Fruit fly (Drosophila melanogaster) whole organism, prepupa: ENCODE data around the gene Elba3.

ENCODE experiments used
- CG10631 ChIP-seq: fragments of 200-800 bp; sonication (Bioruptor generic); optimal IDR thresholded peaks from 2 replicates; lab custom pipeline; 2016; ENCODE audit warnings: missing biosample characterization, missing genetic modification characterization
- CG11294 ChIP-seq: fragments of 200-800 bp; sonication (Bioruptor generic); IDR thresholded peaks from 2 replicates; pipeline ENCODE4 v1.3.6; 2022; ENCODE audit warnings: missing biosample characterization, missing genetic modification characterization
- CG11762 ChIP-seq: fragments of 200-800 bp; sonication (Bioruptor generic); optimal IDR thresholded peaks from 3 replicates; lab custom pipeline; 2016; ENCODE audit warnings: missing biosample characterization, missing genetic modification characterization; ENCODE audit not compliant: insufficient read depth
- CG11902 ChIP-seq: fragments of 200-800 bp; sonication (Bioruptor generic); optimal IDR thresholded peaks from 3 replicates; lab custom pipeline; 2016; ENCODE audit warnings: missing biosample characterization, missing genetic modification characterization
- CG15336 ChIP-seq: fragments of 200-800 bp; sonication (Bioruptor generic); IDR thresholded peaks from 2 replicates; pipeline ENCODE4 v1.3.6; 2022; ENCODE audit warnings: missing biosample characterization, missing genetic modification characterization
- CG16779 ChIP-seq: fragments of 200-800 bp; sonication (Bioruptor generic); optimal IDR thresholded peaks from 3 replicates; lab custom pipeline; 2017; ENCODE audit warnings: missing biosample characterization, mild to moderate bottlenecking, missing genetic modification characterization
- CG31627 ChIP-seq: fragments of 200-800 bp; sonication (Bioruptor generic); optimal IDR thresholded peaks from 3 replicates; lab custom pipeline; 2016; ENCODE audit warnings: missing biosample characterization, missing genetic modification characterization
- CG32006 ChIP-seq: fragments of 200-800 bp; sonication (Bioruptor generic); optimal IDR thresholded peaks from 3 replicates; lab custom pipeline; 2017; ENCODE audit warnings: missing biosample characterization, mild to moderate bottlenecking, missing genetic modification characterization
- CG34406 ChIP-seq: fragments of 200-800 bp; sonication (Bioruptor generic); optimal IDR thresholded peaks from 3 replicates; lab custom pipeline; 2016; ENCODE audit warnings: missing biosample characterization, missing genetic modification characterization
- CG3919 ChIP-seq: fragments of 200-800 bp; sonication (Bioruptor generic); optimal IDR thresholded peaks from 3 replicates; lab custom pipeline; 2016; ENCODE audit warnings: missing biosample characterization, missing genetic modification characterization
- CG6808 ChIP-seq: fragments of 200-800 bp; sonication (Bioruptor generic); optimal IDR thresholded peaks from 3 replicates; lab custom pipeline; 2017; ENCODE audit warnings: missing biosample characterization, missing genetic modification characterization, mild to moderate bottlenecking, moderate library complexity, missing genetic modification reagents
- CG6854 ChIP-seq: fragments of 200-800 bp; sonication (Bioruptor generic); optimal IDR thresholded peaks from 2 replicates; lab custom pipeline; 2017; ENCODE audit warnings: missing biosample characterization, mild to moderate bottlenecking, missing genetic modification characterization
- CG7368 ChIP-seq: fragments of 200-800 bp; sonication (Bioruptor generic); optimal IDR thresholded peaks from 3 replicates; lab custom pipeline; 2016; ENCODE audit warnings: missing biosample characterization, missing genetic modification characterization
- CG8119 ChIP-seq: fragments of 200-800 bp; sonication (Bioruptor generic); IDR thresholded peaks from 3 replicates; pipeline ENCODE4 v1.3.6; 2022; ENCODE audit warnings: missing biosample characterization, missing genetic modification characterization
- CG8319 ChIP-seq: fragments of 200-800 bp; sonication (Bioruptor generic); optimal IDR thresholded peaks from 3 replicates; lab custom pipeline; 2016; ENCODE audit warnings: missing biosample characterization, missing genetic modification characterization
- CG8632 ChIP-seq: fragments of 200-800 bp; sonication (Bioruptor generic); optimal IDR thresholded peaks from 3 replicates; lab custom pipeline; 2016; ENCODE audit warnings: missing biosample characterization, missing genetic modification characterization
- CG9139 ChIP-seq: fragments of 200-800 bp; sonication (Bioruptor generic); optimal IDR thresholded peaks from 3 replicates; lab custom pipeline; 2017; ENCODE audit warnings: missing biosample characterization, mild to moderate bottlenecking, missing genetic modification characterization
- Eip75B ChIP-seq: fragments of 200-800 bp; sonication (Bioruptor generic); optimal IDR thresholded peaks from 3 replicates; lab custom pipeline; 2016; ENCODE audit warnings: missing biosample characterization, missing genetic modification characterization
- Eip78C ChIP-seq: fragments of 200-800 bp; sonication (Bioruptor generic); peaks from one replicate; lab custom pipeline; 2016; ENCODE audit warnings: missing biosample characterization, missing genetic modification characterization
- Eip93F ChIP-seq: fragments of 200-800 bp; sonication (Bioruptor generic); optimal IDR thresholded peaks from 2 replicates; lab custom pipeline; 2016; ENCODE audit warnings: missing biosample characterization, mild to moderate bottlenecking, missing genetic modification characterization
- Ets96B ChIP-seq: fragments of 200-800 bp; optimal IDR thresholded peaks from 2 replicates; lab custom pipeline; 2019; ENCODE audit warnings: missing biosample characterization, mild to moderate bottlenecking, missing genetic modification characterization, moderate library complexity
- Gug ChIP-seq: fragments of 200-800 bp; sonication (Bioruptor generic); IDR thresholded peaks from 2 replicates; pipeline ENCODE4 v1.3.6; 2022; ENCODE audit warnings: missing biosample characterization, missing genetic modification characterization
- Hr39 ChIP-seq: fragments of 200-800 bp; sonication (Bioruptor generic); optimal IDR thresholded peaks from 2 replicates; lab custom pipeline; 2016; ENCODE audit warnings: missing biosample characterization, missing genetic modification characterization
- Hr4 ChIP-seq: fragments of 200-800 bp; sonication (Bioruptor generic); optimal IDR thresholded peaks from 3 replicates; lab custom pipeline; 2016; ENCODE audit warnings: missing biosample characterization, missing genetic modification characterization
- Lpt ChIP-seq: fragments of 200-800 bp; sonication (Bioruptor generic); optimal IDR thresholded peaks from 3 replicates; lab custom pipeline; 2016; ENCODE audit warnings: missing biosample characterization, missing genetic modification characterization
- Met ChIP-seq: fragments of 200-800 bp; sonication (Bioruptor generic); optimal IDR thresholded peaks from 3 replicates; lab custom pipeline; 2016; ENCODE audit warnings: missing biosample characterization, missing genetic modification characterization
- OdsH ChIP-seq: fragments of 200-800 bp; sonication (Bioruptor generic); optimal IDR thresholded peaks from 3 replicates; lab custom pipeline; 2016; ENCODE audit warnings: missing biosample characterization, missing genetic modification characterization
- Smox ChIP-seq: fragments of 200-800 bp; sonication (Bioruptor generic); optimal IDR thresholded peaks from 3 replicates; lab custom pipeline; 2016; ENCODE audit warnings: missing biosample characterization, missing genetic modification characterization
- Sox102F ChIP-seq: fragments of 200-800 bp; sonication (Bioruptor generic); optimal IDR thresholded peaks from 2 replicates; lab custom pipeline; 2016; ENCODE audit warnings: missing biosample characterization, mild to moderate bottlenecking, missing genetic modification characterization
- Sox14 ChIP-seq: fragments of 200-800 bp; sonication (Bioruptor generic); optimal IDR thresholded peaks from 3 replicates; lab custom pipeline; 2016; ENCODE audit warnings: missing biosample characterization, missing genetic modification characterization
- achi ChIP-seq: fragments of 200-800 bp; sonication (Bioruptor generic); optimal IDR thresholded peaks from 3 replicates; lab custom pipeline; 2016; ENCODE audit warnings: missing biosample characterization, missing genetic modification characterization
- acj6 ChIP-seq: fragments of 200-800 bp; sonication (Bioruptor generic); optimal IDR thresholded peaks from 3 replicates; lab custom pipeline; 2016; ENCODE audit warnings: missing biosample characterization, missing genetic modification characterization
- cyc ChIP-seq: fragments of 200-800 bp; sonication (Bioruptor generic); optimal IDR thresholded peaks from 3 replicates; lab custom pipeline; 2016; ENCODE audit warnings: missing biosample characterization, missing genetic modification characterization
- dac ChIP-seq: fragments of 200-800 bp; sonication (Bioruptor generic); optimal IDR thresholded peaks from 2 replicates; lab custom pipeline; 2017; ENCODE audit warnings: missing biosample characterization, mild to moderate bottlenecking, missing genetic modification characterization
- dsx ChIP-seq: fragments of 200-800 bp; optimal IDR thresholded peaks from 3 replicates; lab custom pipeline; 2019; ENCODE audit warnings: missing biosample characterization, mild to moderate bottlenecking, missing genetic modification characterization, moderate library complexity; ENCODE audit not compliant: poor library complexity, severe bottlenecking
- eg ChIP-seq: fragments of 200-800 bp; sonication (Bioruptor generic); IDR thresholded peaks from 3 replicates; pipeline ENCODE4 v1.3.6; 2022; ENCODE audit warnings: missing biosample characterization, missing genetic modification characterization
- esn ChIP-seq: fragments of 200-800 bp; sonication (Bioruptor generic); optimal IDR thresholded peaks from 2 replicates; lab custom pipeline; 2016; ENCODE audit warnings: missing biosample characterization, mild to moderate bottlenecking, missing genetic modification characterization, moderate library complexity
- fd59A ChIP-seq: fragments of 200-800 bp; sonication (Bioruptor generic); optimal IDR thresholded peaks from 2 replicates; lab custom pipeline; 2017; ENCODE audit warnings: missing biosample characterization, mild to moderate bottlenecking, missing genetic modification characterization, missing genetic modification reagents
- fd85E ChIP-seq: fragments of 200-800 bp; sonication (Bioruptor generic); optimal IDR thresholded peaks from 3 replicates; lab custom pipeline; 2016; ENCODE audit warnings: missing biosample characterization, missing genetic modification characterization
- fkh ChIP-seq: fragments of 200-800 bp; sonication (Bioruptor generic); optimal IDR thresholded peaks from 3 replicates; lab custom pipeline; 2017; ENCODE audit warnings: missing biosample characterization, mild to moderate bottlenecking, missing genetic modification characterization, moderate library complexity
- lz ChIP-seq: fragments of 200-800 bp; sonication (Bioruptor generic); optimal IDR thresholded peaks from 3 replicates; lab custom pipeline; 2016; ENCODE audit warnings: missing biosample characterization, missing genetic modification characterization
- net ChIP-seq: fragments of 200-800 bp; sonication (Bioruptor generic); optimal IDR thresholded peaks from 3 replicates; lab custom pipeline; 2016; ENCODE audit warnings: missing biosample characterization, missing genetic modification characterization
- pdm3 ChIP-seq: fragments of 200-800 bp; sonication (Bioruptor generic); optimal IDR thresholded peaks from 3 replicates; lab custom pipeline; 2016; ENCODE audit warnings: missing biosample characterization, missing genetic modification characterization
- salr ChIP-seq, 2 experiments: fragments of 200-800 bp; sonication (Bioruptor generic); optimal IDR thresholded peaks; 3 replicates each; lab custom pipeline; 2016 to 2018; ENCODE audit warnings: missing biosample characterization in 2 of 2, missing genetic modification characterization in 2 of 2, mild to moderate bottlenecking in 1 of 2
- ss ChIP-seq, 2 experiments: fragments of 200-800 bp; sonication (Bioruptor generic); optimal IDR thresholded peaks; 2 replicates in 1 of 2; 3 replicates in 1 of 2; lab custom pipeline; 2017 to 2018; ENCODE audit warnings: mild to moderate bottlenecking in 2 of 2, missing biosample characterization in 2 of 2, missing genetic modification characterization in 2 of 2, moderate library complexity in 1 of 2
- svp ChIP-seq: fragments of 200-800 bp; sonication (Bioruptor generic); peaks from one replicate; lab custom pipeline; 2016; ENCODE audit warnings: missing biosample characterization, missing genetic modification characterization
- topi ChIP-seq: fragments of 200-800 bp; sonication (Bioruptor generic); optimal IDR thresholded peaks from 3 replicates; lab custom pipeline; 2016; ENCODE audit warnings: missing biosample characterization, missing genetic modification characterization
- vri ChIP-seq: fragments of 200-800 bp; sonication (Bioruptor generic); optimal IDR thresholded peaks from 3 replicates; lab custom pipeline; 2016; ENCODE audit warnings: missing biosample characterization, mild to moderate bottlenecking, missing genetic modification characterization

Elba3 gene

DNA sequence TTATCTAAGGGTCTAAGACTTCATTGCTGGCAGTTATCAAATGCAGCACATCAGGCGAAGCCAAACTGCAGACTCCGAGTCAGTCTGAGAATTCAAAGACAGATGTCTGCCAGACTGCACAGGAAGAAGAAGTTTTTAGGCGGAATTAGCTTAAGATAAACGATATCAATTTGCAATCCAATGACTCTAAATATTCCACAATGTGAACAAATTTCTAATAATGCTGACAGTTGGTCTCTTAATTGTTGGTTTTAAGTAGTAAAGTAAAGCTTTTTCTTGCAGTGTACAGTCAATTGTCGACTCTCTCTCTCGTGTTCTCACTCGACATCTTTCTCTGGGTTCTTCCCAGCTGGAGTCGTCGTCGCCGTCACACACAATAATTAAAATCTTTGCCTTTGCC lies 38.5 kb upstream of the Elba3 start (continued):
- no peak for TF ChIP-seq dsx (GFP tag; lab: Kevin White, UChicago)
- peak; percentile 64 for TF ChIP-seq CG32006 (GFP tag; lab: Kevin White, UChicago)
- TF ChIP-seq Sox102F (GFP tag; lab: Kevin White, UChicago), result peak; percentile 37
- 0 out of 2 replicates have a peak, but pooled peaks have one; percentile 22 for TF ChIP-seq Gug (GFP tag; lab: Robert Waterston, UW)
- TF ChIP-seq CG7368 (GFP tag; lab: Kevin White, UChicago), result no peak
- TF ChIP-seq Ets96B (tag; lab: Kevin White, UChicago), result no peak
- peak; percentile 11 for TF ChIP-seq Eip75B (GFP tag; lab: Kevin White, UChicago)
- TF ChIP-seq OdsH (GFP tag; lab: Kevin White, UChicago), result peak; percentile 54
- TF ChIP-seq, all 60 proteins: peak for 34

DNA sequence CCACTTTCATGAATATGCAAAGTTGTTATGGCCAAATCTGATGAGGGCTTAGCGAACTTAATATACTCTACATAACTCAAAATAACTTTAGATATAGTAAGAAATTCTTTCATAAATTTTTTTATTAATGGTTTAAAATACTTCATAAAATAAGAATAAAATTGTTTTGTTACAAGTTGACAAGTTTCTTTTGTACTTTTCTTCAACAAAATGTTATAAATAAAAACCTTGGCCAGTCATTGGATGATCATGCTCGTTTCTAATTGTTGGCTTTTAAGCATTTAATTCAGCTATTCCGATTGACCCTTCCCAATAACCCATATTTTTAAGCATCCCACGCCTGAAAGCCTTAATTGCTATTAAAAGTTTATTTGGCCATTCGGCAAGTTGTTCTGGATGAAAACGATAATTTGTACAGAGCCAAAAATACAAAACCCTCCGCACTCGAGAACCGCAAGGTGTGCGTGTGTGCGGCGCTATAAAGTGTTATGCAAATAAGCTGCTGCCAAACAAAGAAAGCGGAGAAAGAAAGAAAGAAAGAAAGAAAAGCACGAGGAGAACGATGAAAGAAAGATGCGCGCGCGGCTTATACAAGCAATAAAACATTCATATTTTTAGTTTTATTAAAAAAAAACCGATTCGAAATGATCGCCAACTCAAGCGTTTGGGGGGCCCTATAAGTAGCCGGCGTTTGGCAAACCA lies 36.4 kb upstream of the Elba3 start, which contains the start of gene CG3355:
Gene CG3355, plus strand, starts transcription at position 652 of the 702 bp plus-strand sequence.
- TF ChIP-seq acj6 (GFP tag; lab: Kevin White, UChicago) (no peak), fd59A (no peak), CG11294 (GFP tag; lab: Robert Waterston, UW) (no peak), CG8632 (GFP tag; lab: Kevin White, UChicago) (no peak), fd85E (GFP tag; lab: Kevin White, UChicago) (no peak), CG6854 (GFP tag; lab: Kevin White, UChicago) (no peak), cyc (GFP tag; lab: Kevin White, UChicago) (peak; percentile 10), CG34406 (GFP tag; lab: Kevin White, UChicago) (no peak), Ets96B (tag; lab: Kevin White, UChicago) (no peak), topi (GFP tag; lab: Kevin White, UChicago) (peak; percentile 18), OdsH (GFP tag; lab: Kevin White, UChicago) (no peak), CG3919 (GFP tag; lab: Kevin White, UChicago) (peak; percentile 0), Lpt (GFP tag; lab: Kevin White, UChicago) (no peak), fkh (no peak), achi (GFP tag; lab: Kevin White, UChicago) (no peak), CG9139 (GFP tag; lab: Kevin White, UChicago) (no peak), Met (peak; percentile 20), Smox (GFP tag; lab: Kevin White, UChicago) (peak; percentile 20), lz (peak; percentile 23), esn (GFP tag; lab: Kevin White, UChicago) (peak; percentile 52), Hr4 (GFP tag; lab: Kevin White, UChicago) (no peak), ss (GFP tag; optimal IDR thresholded peaks at IDR 0.05; lab: Kevin White, UChicago) (no peak), dac (GFP tag; lab: Kevin White, UChicago) (no peak), eg (GFP tag; lab: Robert Waterston, UW) (no peak), net (GFP tag; lab: Kevin White, UChicago) (no peak), Eip93F (GFP tag; lab: Kevin White, UChicago) (no peak), salr (GFP tag; optimal IDR thresholded peaks at IDR 0.05; lab: Kevin White, UChicago) (no peak), Gug (GFP tag; lab: Robert Waterston, UW) (no peak), svp (GFP tag; lab: Kevin White, UChicago) (peak; percentile 81), CG10631 (GFP tag; lab: Kevin White, UChicago) (no peak), Eip78C (GFP tag; lab: Kevin White, UChicago) (peak; percentile 67), Hr39 (GFP tag; lab: Kevin White, UChicago) (peak; percentile 40), CG16779 (no peak), pdm3 (no peak), vri (GFP tag; lab: Kevin White, UChicago) (no peak), CG11762 (GFP tag; lab: Kevin White, UChicago) (no peak), CG6808 (GFP tag; lab: Kevin White, UChicago) (no peak), CG11902 (peak; percentile 2), CG8119 (GFP tag; lab: Robert Waterston, UW) (no peak), Eip75B (GFP tag; lab: Kevin White, UChicago) (no peak), CG31627 (GFP tag; lab: Kevin White, UChicago) (peak; percentile 29), CG8319 (no peak), Sox102F (GFP tag; lab: Kevin White, UChicago) (peak; percentile 13), CG15336 (no peak), Sox14 (GFP tag; lab: Kevin White, UChicago) (no peak)
